Worm (Caenorhabditis elegans) whole organism, early embryonic: Measurements from ENCODE around the gene snu-66.

Experiments used
- B0310.2 ChIP-seq: sonication (generic microtip); optimal IDR thresholded peaks from 2 replicates; lab custom pipeline; 2016; ENCODE audit warnings: mild to moderate bottlenecking, missing genetic modification characterization, missing compliant biosample characterization
- F13C5.2 ChIP-seq: sonication (generic microtip); optimal IDR thresholded peaks from 2 replicates; lab custom pipeline; 2017; ENCODE audit warnings: mild to moderate bottlenecking, missing genetic modification characterization, inconsistent platforms, missing compliant biosample characterization
- ama-1 ChIP-seq: fragments of 150-350 bp; optimal IDR thresholded peaks from 2 replicates; lab custom pipeline; 2014
- scrt-1 ChIP-seq: fragments of 200-800 bp; sonication (Bioruptor generic); IDR thresholded peaks from 2 replicates; pipeline ENCODE4 v1.3.6; 2022; ENCODE audit warnings: missing genetic modification characterization, missing compliant biosample characterization
- sea-1 ChIP-seq: fragments of 200-800 bp; sonication (Bioruptor generic); conservative IDR thresholded peaks from 2 replicates; pipeline ENCODE4 v1.3.6; 2022; ENCODE audit warnings: missing genetic modification characterization, missing compliant biosample characterization
- tbx-37 ChIP-seq: fragments of 200-800 bp; sonication (Bioruptor generic); conservative IDR thresholded peaks from 2 replicates; pipeline ENCODE4 v1.3.6; 2022; ENCODE audit warnings: missing genetic modification reagents, missing genetic modification characterization, missing compliant biosample characterization
- tra-4 ChIP-seq: sonication (generic microtip); optimal IDR thresholded peaks from 2 replicates; lab custom pipeline; 2017; ENCODE audit warnings: missing genetic modification characterization, missing compliant biosample characterization

- no peak for TF ChIP-seq tbx-37 (GFP tag; lab: Robert Waterston, UW)
- TF ChIP-seq F13C5.2 (tag; lab: Kevin White, UChicago): no peak
- TF ChIP-seq ama-1 (lab: Kevin White, UChicago): no peak
- TF ChIP-seq scrt-1 (GFP tag; lab: Robert Waterston, UW): no peak
- no peak for TF ChIP-seq B0310.2 (tag; lab: Kevin White, UChicago)
- no peak for TF ChIP-seq tra-4 (tag; lab: Kevin White, UChicago)
- no peak for TF ChIP-seq sea-1
Measured at ce11 chrV:7570955-7571354, 4.5 kb downstream of the snu-66 start, which contains the start of gene F19F10.14.
